Fruit fly (Drosophila melanogaster): ENCODE results near the gene CkIIalpha-i3.

DNA sequence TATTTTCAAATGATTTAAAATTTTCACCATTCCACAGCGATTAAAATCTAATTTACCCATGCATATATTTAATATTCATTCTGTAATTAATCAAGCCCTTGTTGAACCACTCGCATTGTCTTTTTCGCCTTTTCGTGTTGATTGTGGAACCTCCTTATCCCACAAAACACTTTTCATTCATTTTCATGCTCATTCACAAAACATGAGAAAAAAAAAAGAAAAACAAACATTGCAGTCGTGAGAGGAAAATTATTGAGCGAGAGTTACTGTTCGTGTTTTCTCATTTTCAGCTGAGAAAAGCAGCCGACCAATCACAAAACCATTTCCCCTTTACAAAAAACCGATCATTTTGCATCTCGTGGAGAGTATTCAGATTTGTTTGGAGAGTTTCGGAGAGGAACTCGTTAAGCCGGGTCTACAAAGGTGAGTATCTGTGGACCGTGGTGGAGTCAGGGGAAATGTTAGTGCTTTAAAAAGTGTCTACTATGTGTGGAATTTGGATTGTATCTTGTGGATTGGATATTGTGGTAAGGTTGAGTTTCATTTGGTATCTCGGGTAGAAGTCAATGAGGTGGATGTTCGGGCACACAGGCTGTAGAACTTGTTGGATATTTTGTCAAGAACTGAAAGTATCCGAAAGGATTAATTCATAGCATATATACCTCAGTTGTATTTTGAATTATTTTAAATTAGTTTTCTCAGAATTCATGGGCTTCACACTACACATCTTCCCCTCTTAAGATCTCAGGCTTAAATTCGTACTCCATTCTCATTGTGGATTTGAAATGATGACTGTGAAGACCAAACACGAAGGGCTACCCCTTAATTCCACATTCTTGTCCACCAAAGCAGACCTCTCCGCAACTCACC, 38.2 kb upstream of the CkIIalpha-i3 start:
- peak; percentile 7 for TF ChIP-seq CG16779 (tag; optimal IDR thresholded peaks at IDR 0.05)
- no peak for TF ChIP-seq Hr38 (GFP tag; optimal IDR thresholded peaks at IDR 0.05)
- no peak for TF ChIP-seq achi (GFP tag; optimal IDR thresholded peaks at IDR 0.05)
- TF ChIP-seq CG11902 (GFP tag; optimal IDR thresholded peaks at IDR 0.05) = no peak
- no peak for TF ChIP-seq Lpt (GFP tag; optimal IDR thresholded peaks at IDR 0.05)
- peak; percentile 8; the same call in 1 of the 3 replicates for TF ChIP-seq CG6163 (GFP tag; IDR thresholded peaks at IDR 0.05)
- no peak for TF ChIP-seq CG32006 (GFP tag; optimal IDR thresholded peaks at IDR 0.05)
- TF ChIP-seq OdsH (GFP tag; optimal IDR thresholded peaks at IDR 0.05) = no peak
- no peak for TF ChIP-seq Hr4 (GFP tag; optimal IDR thresholded peaks at IDR 0.05)
- no peak for TF ChIP-seq esn (GFP tag; optimal IDR thresholded peaks at IDR 0.05)
- no peak for TF ChIP-seq Met (GFP tag; optimal IDR thresholded peaks at IDR 0.05)

Data from whole organism, prepupa.